Worm (Caenorhabditis elegans) whole organism, L1 larva: Measurements from ENCODE around the gene nlp-50.

Experiments
- dsc-1 ChIP-seq: sonication (generic microtip); optimal IDR thresholded peaks from 2 replicates; lab custom pipeline; 2016; ENCODE audit warnings: mild to moderate bottlenecking, missing genetic modification characterization, missing compliant biosample characterization
- ets-5 ChIP-seq: fragments of 200-800 bp; sonication (Bioruptor generic); IDR thresholded peaks from 2 replicates; pipeline ENCODE4 v1.3.6; 2022; ENCODE audit warnings: missing genetic modification characterization, missing compliant biosample characterization
- grh-1 ChIP-seq: fragments of 200-800 bp; sonication (Bioruptor generic); IDR thresholded peaks from 2 replicates; pipeline ENCODE4 v1.3.6; 2022; ENCODE audit warnings: missing genetic modification reagents, missing genetic modification characterization, missing compliant biosample characterization
- hpl-2 ChIP-seq: fragments of 150-350 bp; optimal IDR thresholded peaks from 2 replicates; lab custom pipeline; 2014; ENCODE audit warnings: missing biosample characterization, missing genetic modification reagents, missing genetic modification characterization
- lin-14 ChIP-seq: fragments of 200-800 bp; sonication (Bioruptor generic); optimal IDR thresholded peaks from 2 replicates; lab custom pipeline; 2018; ENCODE audit warnings: mild to moderate bottlenecking, missing genetic modification characterization, moderate library complexity, missing compliant biosample characterization
- lsy-2 ChIP-seq, 2 experiments: fragments of 150-350 bp; optimal IDR thresholded peaks; 2 replicates each; lab custom pipeline; 2014; ENCODE audit warnings: missing biosample characterization in 2 of 2, missing genetic modification characterization in 2 of 2
- nhr-11 ChIP-seq: fragments of 150-350 bp; optimal IDR thresholded peaks from 2 replicates; lab custom pipeline; 2014; ENCODE audit warnings: missing biosample characterization, missing genetic modification characterization
- nhr-47 ChIP-seq: sonication (generic microtip); optimal IDR thresholded peaks from 2 replicates; lab custom pipeline; 2016; ENCODE audit warnings: mild to moderate bottlenecking, missing genetic modification characterization, moderate library complexity, missing compliant biosample characterization

The nlp-50 gene

DNA sequence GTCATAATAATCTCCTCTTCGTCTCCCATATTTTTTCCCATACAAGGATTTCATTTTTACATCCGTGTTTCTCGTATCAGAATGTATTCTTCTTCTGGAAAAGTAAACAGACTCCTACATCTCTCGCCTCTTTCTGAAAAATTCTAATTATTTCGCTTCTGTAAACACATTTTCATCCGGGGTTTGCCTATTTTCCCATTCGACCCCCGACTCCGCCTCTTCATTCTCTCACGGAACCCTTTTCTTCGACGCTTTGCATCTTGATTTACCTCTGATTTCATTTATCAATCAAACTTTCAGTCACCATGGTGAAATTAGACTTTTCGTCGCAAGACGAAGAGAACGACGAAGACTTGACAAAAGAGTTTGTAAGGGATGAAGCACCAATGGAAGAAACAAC, 45.8 kb downstream of the nlp-50 start, which contains the start of gene snt-1:
TSS of gene snt-1 (plus strand) at position 301 of the 400 bp plus-strand sequence.
- no peak for TF ChIP-seq nhr-47 (tag; lab: Kevin White, UChicago)
- peak; percentile 79 for TF ChIP-seq dsc-1 (tag; lab: Kevin White, UChicago)
- TF ChIP-seq hpl-2 (GFP tag; lab: Kevin White, UChicago) = no peak
- 0 out of 2 replicates have a peak, but pooled peaks have one; percentile 11 for TF ChIP-seq grh-1 (GFP tag; lab: Robert Waterston, UW)
- no peak for TF ChIP-seq lsy-2 (tag; optimal IDR thresholded peaks at IDR 0.05; lab: Kevin White, UChicago)
- TF ChIP-seq ets-5 = no peak

DNA sequence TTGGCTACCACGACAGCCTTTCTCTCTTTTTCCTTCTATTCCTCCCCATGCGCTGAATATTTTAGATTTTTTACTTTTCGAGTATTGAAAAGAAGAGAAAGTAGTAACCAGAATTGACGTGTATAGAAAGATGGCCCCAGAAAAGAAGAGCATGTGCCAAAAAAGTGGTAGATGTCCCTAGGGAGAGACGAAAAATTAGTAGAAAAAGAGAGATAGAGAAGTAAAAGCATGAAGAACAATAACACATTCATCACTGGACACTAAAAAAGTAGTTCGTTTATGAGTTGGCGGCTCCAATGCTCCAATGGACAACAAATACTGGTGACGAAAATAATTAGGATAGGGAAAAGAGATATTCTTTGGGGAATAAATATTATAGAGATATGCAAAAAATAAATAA, 47.7 kb downstream of the nlp-50 start:
- peak; percentile 74 for TF ChIP-seq lin-14
- no peak for TF ChIP-seq nhr-11 (tag; lab: Kevin White, UChicago)
